Worm (Caenorhabditis elegans): ENCODE data around the gene nhr-196.

The nhr-196 gene

DNA sequence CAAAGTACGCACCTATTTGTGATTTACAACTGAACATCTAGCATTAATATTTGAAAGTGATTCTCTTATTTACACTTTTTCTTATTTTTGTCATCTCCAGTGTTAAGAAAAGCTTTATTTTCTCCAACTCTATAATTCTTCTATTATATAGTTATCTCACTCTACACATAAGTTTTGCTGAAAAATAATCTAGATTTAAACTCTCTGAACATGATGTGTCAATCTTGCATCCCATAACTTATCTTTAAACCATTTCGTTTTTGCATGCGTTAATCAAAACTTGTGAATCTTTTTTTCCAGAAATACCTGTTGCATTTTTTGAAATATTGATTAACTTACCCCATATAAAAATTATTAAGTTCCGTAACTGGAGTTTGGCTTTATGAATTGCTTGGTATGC lies 4.4 kb downstream of the nhr-196 start, which contains the start of gene nhr-268:
Gene nhr-268, plus strand, starts transcription at position 301 of the 400 bp plus-strand sequence.
- no peak for TF ChIP-seq fkh-6 (tag; optimal IDR thresholded peaks at IDR 0.05)
- no peak for TF ChIP-seq nhr-232 (tag; optimal IDR thresholded peaks at IDR 0.05)
- no peak for TF ChIP-seq ceh-19 (GFP tag; optimal IDR thresholded peaks at IDR 0.05)
- TF ChIP-seq gmeb-2 (tag; optimal IDR thresholded peaks at IDR 0.05): no peak
- no peak for TF ChIP-seq fax-1 (tag; optimal IDR thresholded peaks at IDR 0.05)
- no peak for TF ChIP-seq ets-4 (tag; optimal IDR thresholded peaks at IDR 0.05)
- no peak for TF ChIP-seq nhr-11 (tag; optimal IDR thresholded peaks at IDR 0.05)
- no peak for TF ChIP-seq ztf-16 (tag; optimal IDR thresholded peaks at IDR 0.05)
- TF ChIP-seq dve-1 (tag; optimal IDR thresholded peaks at IDR 0.05): no peak

ce11 chrV:15693682-15694081 lies 8.2 kb downstream of the nhr-196 start, which contains the start of gene nhr-198:
Gene nhr-198, plus strand, starts transcription at chrV:15693994.
- no peak for TF ChIP-seq sdc-2 (tag; optimal IDR thresholded peaks at IDR 0.05)
- TF ChIP-seq C08G9.2 (tag; optimal IDR thresholded peaks at IDR 0.05): no peak
- no peak for TF ChIP-seq ceh-19 (GFP tag; optimal IDR thresholded peaks at IDR 0.05)
- TF ChIP-seq Y22D7AL.16 (tag; optimal IDR thresholded peaks at IDR 0.05): no peak
- TF ChIP-seq mec-3 (tag; optimal IDR thresholded peaks at IDR 0.05; ENCODE audit: borderline replicate concordance): no peak
- no peak for TF ChIP-seq ceh-18 (tag; optimal IDR thresholded peaks at IDR 0.05)
- no peak for TF ChIP-seq zip-5 (tag; optimal IDR thresholded peaks at IDR 0.05)
- TF ChIP-seq ets-4 (tag; optimal IDR thresholded peaks at IDR 0.05): no peak
- TF ChIP-seq syd-9 (tag; optimal IDR thresholded peaks at IDR 0.05): no peak
- TF ChIP-seq sox-2 (GFP tag; IDR thresholded peaks at IDR 0.05): no peak
- TF ChIP-seq fkh-10 (GFP tag; optimal IDR thresholded peaks at IDR 0.05): no peak
- no peak for TF ChIP-seq hlh-15 (tag; optimal IDR thresholded peaks at IDR 0.05)
- TF ChIP-seq fax-1 (tag; optimal IDR thresholded peaks at IDR 0.05): no peak
- TF ChIP-seq ref-2 (tag; optimal IDR thresholded peaks at IDR 0.05): no peak
- no peak for TF ChIP-seq pax-1 (tag; optimal IDR thresholded peaks at IDR 0.05)
- no peak for TF ChIP-seq ztf-16 (tag; optimal IDR thresholded peaks at IDR 0.05)

- TF ChIP-seq sox-4 (tag; optimal IDR thresholded peaks at IDR 0.05) (no peak), ceh-14 (tag; optimal IDR thresholded peaks at IDR 0.05) (no peak), ceh-45 (GFP tag; IDR thresholded peaks at IDR 0.05) (no peak), nhr-11 (tag; optimal IDR thresholded peaks at IDR 0.05) (no peak), rnt-1 (tag; optimal IDR thresholded peaks at IDR 0.05) (no peak), elt-4 (tag; optimal IDR thresholded peaks at IDR 0.05) (no peak), ceh-6 (GFP tag; optimal IDR thresholded peaks at IDR 0.05) (no peak), ceh-2 (tag; optimal IDR thresholded peaks at IDR 0.05) (no peak), dmd-4 (tag; optimal IDR thresholded peaks at IDR 0.05; ENCODE audit: borderline replicate concordance) (no peak), fax-1 (tag; optimal IDR thresholded peaks at IDR 0.05) (no peak), pqm-1 (tag; optimal IDR thresholded peaks at IDR 0.05) (no peak), fkh-6 (tag; optimal IDR thresholded peaks at IDR 0.05) (no peak), lim-6 (tag; optimal IDR thresholded peaks at IDR 0.05) (no peak), hlh-6 (tag; optimal IDR thresholded peaks at IDR 0.05) (no peak), ztf-16 (tag; optimal IDR thresholded peaks at IDR 0.05) (no peak), hlh-30 (tag; optimal IDR thresholded peaks at IDR 0.05; ENCODE audit: insufficient read depth) (no peak), elt-2 (tag; optimal IDR thresholded peaks at IDR 0.05) (no peak)
Observed at ce11 chrV:15698099-15698498, 12.6 kb downstream of the nhr-196 start, which contains the start of gene srx-29. Gene srx-29, minus strand, starts transcription at chrV:15698199.

DNA sequence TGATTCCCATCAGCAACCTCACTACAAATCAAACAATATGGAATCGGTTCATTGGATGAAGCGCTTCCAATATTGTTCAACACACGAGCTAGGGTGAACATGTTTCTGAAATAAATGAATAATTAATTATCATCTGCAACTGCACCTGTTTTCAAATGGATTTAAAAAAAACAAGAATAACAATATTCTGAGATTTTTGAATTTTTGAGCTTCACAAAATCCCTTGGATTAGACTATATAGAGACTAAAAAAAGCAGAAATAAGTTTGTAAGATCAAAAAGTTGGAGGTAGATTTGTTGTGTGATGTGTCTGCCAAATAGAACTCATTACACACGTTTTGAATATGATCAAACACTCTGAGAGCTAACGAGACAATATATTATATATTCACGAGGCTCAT lies 14.3 kb downstream of the nhr-196 start, which contains the start of gene nhr-199:
Gene nhr-199, minus strand, starts transcription at position 101 of the 400 bp plus-strand sequence.
- TF ChIP-seq pag-3 (tag; optimal IDR thresholded peaks at IDR 0.05; ENCODE audit: borderline replicate concordance) (no peak), ceh-18 (tag; optimal IDR thresholded peaks at IDR 0.05) (no peak), unc-55 (GFP tag; optimal IDR thresholded peaks at IDR 0.05) (no peak), tbx-7 (tag; optimal IDR thresholded peaks at IDR 0.05) (no peak), T23F11.4 (GFP tag; optimal IDR thresholded peaks at IDR 0.05) (no peak), pax-1 (tag; optimal IDR thresholded peaks at IDR 0.05) (no peak)
